Fruit fly (Drosophila melanogaster) whole organism, pupa: Measurements from ENCODE around the gene smp-30.

Experiments
- CG14655 ChIP-seq: fragments of 200-800 bp; sonication (Bioruptor generic); optimal IDR thresholded peaks from 3 replicates; lab custom pipeline; 2017; ENCODE audit warnings: mild to moderate bottlenecking, missing biosample characterization, missing genetic modification reagents, missing genetic modification characterization
- CG32121 ChIP-seq: fragments of 200-800 bp; sonication (Bioruptor generic); IDR thresholded peaks from 2 replicates; pipeline ENCODE4 v1.3.6; 2022; ENCODE audit warnings: missing biosample characterization, missing genetic modification characterization
- EcR ChIP-seq: fragments of 200-800 bp; sonication (Bioruptor generic); optimal IDR thresholded peaks from 3 replicates; lab custom pipeline; 2019; ENCODE audit warnings: missing biosample characterization, missing genetic modification characterization, mild to moderate bottlenecking, moderate library complexity, missing genetic modification reagents
- Ets98B ChIP-seq: fragments of 200-800 bp; sonication (Bioruptor generic); IDR thresholded peaks from 2 replicates; pipeline ENCODE4 v1.3.6; 2022; ENCODE audit warnings: missing biosample characterization, missing genetic modification characterization

- TF ChIP-seq CG14655 (GFP tag; lab: Kevin White, UChicago) = no peak
- peak; percentile 69 for TF ChIP-seq EcR (GFP tag; lab: Kevin White, UChicago)
- no peak for TF ChIP-seq CG32121 (GFP tag; lab: Robert Waterston, UW)
- TF ChIP-seq Ets98B (GFP tag; lab: Robert Waterston, UW) = no peak
These were observed 54.0 kb downstream of the smp-30 start, which contains the start of gene Meltrin for dm6 chr3R:14696949-14697513.
